Worm (Caenorhabditis elegans): Measurements from ENCODE around the gene str-246.

str-246 gene

DNA sequence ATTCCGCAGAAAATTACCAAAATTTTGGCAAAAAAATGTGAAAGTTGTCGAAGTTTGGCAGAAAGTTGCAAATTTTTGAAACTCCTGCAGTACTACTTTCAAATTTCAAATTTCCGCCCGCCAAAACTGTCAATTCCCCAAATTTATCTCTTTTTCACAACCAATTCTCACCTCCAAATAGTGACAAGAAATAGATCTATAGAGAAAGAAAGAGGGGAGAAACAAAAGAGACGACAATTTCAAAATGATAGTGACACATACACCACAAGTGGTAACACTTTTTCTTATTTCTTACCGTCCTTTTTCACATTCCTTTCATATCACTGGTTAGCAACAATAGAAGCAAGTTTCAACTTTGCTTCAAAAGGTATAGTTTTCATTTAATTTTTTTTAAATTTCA lies 6.5 kb downstream of the str-246 start:
- TF ChIP-seq ceh-36 (tag; optimal IDR thresholded peaks at IDR 0.05) (no peak), flt-1 (GFP tag; IDR thresholded peaks at IDR 0.05) (no peak), hmbx-1 (tag; optimal IDR thresholded peaks at IDR 0.05) (no peak), F13C5.2 (tag; optimal IDR thresholded peaks at IDR 0.05) (no peak), tra-4 (tag; optimal IDR thresholded peaks at IDR 0.05) (no peak), ceh-13 (GFP tag; optimal IDR thresholded peaks at IDR 0.05) (no peak), scrt-1 (GFP tag; IDR thresholded peaks at IDR 0.05) (no peak), pes-1 (GFP tag; IDR thresholded peaks at IDR 0.05) (no peak), sea-1 (GFP tag; conservative IDR thresholded peaks at IDR 0.05) (no peak), tbx-37 (GFP tag; conservative IDR thresholded peaks at IDR 0.05) (no peak), aly-1 (tag; optimal IDR thresholded peaks at IDR 0.05) (no peak)

DNA sequence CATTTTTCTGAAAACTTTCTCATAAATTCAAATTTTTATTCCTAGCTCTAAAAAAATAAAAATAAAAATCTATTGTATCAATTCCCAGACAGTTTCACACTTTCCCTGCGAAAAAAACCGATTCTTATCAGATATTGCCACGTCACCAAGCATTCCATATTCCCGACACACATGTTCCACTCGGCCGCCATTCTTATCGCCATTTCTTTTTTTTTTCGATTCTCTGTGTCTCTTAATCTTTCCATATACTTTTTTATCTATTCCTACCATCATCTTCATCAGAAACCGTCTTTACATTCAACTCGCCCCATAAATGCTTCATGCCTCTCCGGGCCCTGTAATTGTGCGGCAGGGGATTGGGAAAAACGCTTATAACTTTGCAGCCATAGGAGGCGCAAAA lies 9.9 kb downstream of the str-246 start:
- TF ChIP-seq tra-4 (tag; optimal IDR thresholded peaks at IDR 0.05): no peak
- no peak for TF ChIP-seq hnd-1 (tag; optimal IDR thresholded peaks at IDR 0.05)
- TF ChIP-seq B0310.2 (tag; optimal IDR thresholded peaks at IDR 0.05): no peak
- no peak for TF ChIP-seq sea-1 (GFP tag; conservative IDR thresholded peaks at IDR 0.05)
- no peak for TF ChIP-seq flt-1 (GFP tag; IDR thresholded peaks at IDR 0.05)
- TF ChIP-seq F13C5.2 (tag; optimal IDR thresholded peaks at IDR 0.05): no peak
- TF ChIP-seq hmbx-1 (tag; optimal IDR thresholded peaks at IDR 0.05): no peak
- TF ChIP-seq ceh-36 (tag; optimal IDR thresholded peaks at IDR 0.05): no peak
- TF ChIP-seq tbx-11 (GFP tag; IDR thresholded peaks at IDR 0.05): no peak
- TF ChIP-seq scrt-1 (GFP tag; IDR thresholded peaks at IDR 0.05): no peak
- no peak for TF ChIP-seq pes-1 (GFP tag; IDR thresholded peaks at IDR 0.05)
- no peak for TF ChIP-seq aly-1 (tag; optimal IDR thresholded peaks at IDR 0.05)
- TF ChIP-seq hmg-4 (GFP tag; optimal IDR thresholded peaks at IDR 0.05): no peak
- no peak for TF ChIP-seq ama-1 (optimal IDR thresholded peaks at IDR 0.05)
- no peak for TF ChIP-seq ceh-13 (GFP tag; optimal IDR thresholded peaks at IDR 0.05)
- no peak for TF ChIP-seq ets-7 (tag; optimal IDR thresholded peaks at IDR 0.05)

DNA sequence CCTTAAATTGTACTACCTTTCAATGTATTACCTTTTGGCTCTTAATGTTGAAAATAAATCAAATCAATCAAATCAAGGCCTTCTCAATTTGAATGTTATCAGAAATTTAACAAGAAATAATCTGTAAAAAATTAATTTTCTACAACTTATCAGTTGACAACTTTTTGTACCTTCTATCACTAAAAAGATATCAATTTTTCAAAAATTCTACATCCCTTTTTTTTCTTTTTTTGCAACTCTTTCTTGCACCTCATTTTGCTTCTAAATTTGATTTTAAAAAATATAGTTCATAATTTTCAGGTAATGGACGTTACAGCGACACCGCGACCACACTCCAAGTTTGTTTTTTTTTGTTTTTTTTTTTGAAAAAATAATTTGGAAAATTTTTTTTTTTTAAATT lies 10.7 kb downstream of the str-246 start, which contains the start of gene W09D6.5:
W09D6.5 (plus strand) TSS at position 301 of the 400 bp plus-strand sequence.
- TF ChIP-seq ets-7 (tag; optimal IDR thresholded peaks at IDR 0.05): no peak
- TF ChIP-seq hmg-4 (GFP tag; optimal IDR thresholded peaks at IDR 0.05): no peak
- no peak for TF ChIP-seq hnd-1 (tag; optimal IDR thresholded peaks at IDR 0.05)
- no peak for TF ChIP-seq scrt-1 (GFP tag; IDR thresholded peaks at IDR 0.05)
- TF ChIP-seq tbx-37 (GFP tag; conservative IDR thresholded peaks at IDR 0.05): no peak
- TF ChIP-seq pes-1 (GFP tag; IDR thresholded peaks at IDR 0.05): no peak
- TF ChIP-seq ceh-36 (tag; optimal IDR thresholded peaks at IDR 0.05): no peak
- no peak for TF ChIP-seq sea-1 (GFP tag; conservative IDR thresholded peaks at IDR 0.05)

DNA sequence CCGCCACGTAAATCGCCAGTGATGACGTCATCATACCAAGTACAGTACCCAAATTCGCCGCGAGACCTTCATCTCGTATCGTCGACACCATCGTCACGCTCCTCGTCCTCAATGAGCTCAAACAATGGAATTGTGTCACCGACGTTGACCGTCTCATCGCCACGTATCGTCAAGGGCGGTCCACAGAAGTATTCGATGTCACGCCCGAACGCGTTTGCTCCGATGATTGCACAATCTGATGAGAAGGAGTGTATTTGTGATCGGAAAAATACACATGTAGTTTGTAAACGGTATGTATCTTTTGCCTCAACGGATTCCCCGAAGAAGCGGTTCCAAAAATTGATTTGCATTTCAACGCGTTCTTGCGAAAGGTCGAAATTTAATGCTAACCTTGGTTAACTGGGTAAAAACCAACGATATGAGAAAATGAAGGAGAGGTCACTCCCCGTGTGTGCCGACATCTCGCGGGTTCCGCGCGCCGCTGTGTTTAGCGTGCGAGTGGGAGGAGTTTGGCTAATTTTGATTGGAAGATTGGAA lies 12.7 kb downstream of the str-246 start:
- TF ChIP-seq hmbx-1 (tag; optimal IDR thresholded peaks at IDR 0.05) (no peak), tbx-37 (GFP tag; conservative IDR thresholded peaks at IDR 0.05) (no peak), hnd-1 (tag; optimal IDR thresholded peaks at IDR 0.05) (no peak), pes-1 (GFP tag; IDR thresholded peaks at IDR 0.05) (0 out of 2 replicates have a peak, but pooled peaks have one; percentile 38), F13C5.2 (tag; optimal IDR thresholded peaks at IDR 0.05) (peak; percentile 33), ama-1 (optimal IDR thresholded peaks at IDR 0.05) (peak; percentile 84)

DNA sequence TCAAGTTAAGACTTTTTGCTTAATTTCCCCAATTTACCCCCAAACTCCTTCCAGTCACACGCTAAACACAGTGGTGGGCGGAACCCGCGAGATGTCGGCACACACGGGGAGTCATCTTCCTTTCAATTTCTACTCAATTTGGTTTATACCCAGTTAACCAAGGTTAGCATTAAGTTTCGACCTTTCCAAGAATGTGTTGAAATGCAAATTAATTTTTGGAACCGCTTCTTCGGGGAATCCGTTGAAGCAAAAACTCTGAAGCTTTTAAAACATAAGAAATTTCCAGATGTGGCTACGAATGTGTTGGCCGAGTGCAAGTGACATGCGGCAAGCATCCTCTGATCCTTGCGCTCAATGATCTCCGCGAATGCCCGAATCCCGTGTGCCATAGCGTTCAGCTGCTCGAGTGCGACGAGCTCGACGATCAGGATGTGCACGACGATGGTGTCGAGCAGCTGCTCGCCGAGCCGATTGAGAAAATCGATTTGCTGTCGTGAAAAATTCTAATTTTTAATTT lies 13.4 kb downstream of the str-246 start:
- TF ChIP-seq ama-1 (optimal IDR thresholded peaks at IDR 0.05) (peak; percentile 46), hmbx-1 (tag; optimal IDR thresholded peaks at IDR 0.05) (no peak)

DNA sequence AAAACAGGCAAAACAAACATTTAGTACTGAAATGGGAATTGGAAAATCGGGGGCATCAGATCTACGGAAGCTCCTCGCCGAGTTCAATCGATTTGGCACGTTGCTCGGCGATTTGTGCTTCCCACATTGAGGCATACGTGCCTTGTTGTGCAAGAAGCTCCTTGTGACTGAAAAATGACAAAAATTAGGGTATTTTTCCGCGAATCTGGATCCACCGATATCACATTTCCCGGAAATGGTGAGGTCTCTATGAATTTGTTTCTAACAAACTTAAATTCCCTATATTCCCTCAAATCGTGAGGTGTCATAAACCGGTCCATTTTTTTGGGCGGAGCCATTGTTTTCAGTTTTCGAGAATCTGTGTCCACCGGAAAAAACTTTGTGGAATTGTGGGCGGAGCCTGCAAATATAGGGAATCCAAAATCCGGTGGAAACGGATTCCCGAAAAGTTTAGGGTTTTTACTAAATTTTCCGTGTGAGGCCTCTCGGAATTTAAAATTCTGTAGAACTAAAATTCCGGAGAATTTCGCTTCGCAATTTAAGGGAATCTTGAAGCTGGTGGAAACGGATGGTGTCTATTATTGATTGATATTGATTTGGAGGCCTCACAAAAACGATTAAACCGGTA lies 14.3 kb downstream of the str-246 start:
- TF ChIP-seq ceh-13 (GFP tag; optimal IDR thresholded peaks at IDR 0.05): peak; percentile 56
- no peak for TF ChIP-seq ama-1 (optimal IDR thresholded peaks at IDR 0.05)
- peak; percentile 4 for TF ChIP-seq hnd-1 (tag; optimal IDR thresholded peaks at IDR 0.05)
- no peak for TF ChIP-seq tbx-37 (GFP tag; conservative IDR thresholded peaks at IDR 0.05)
- no peak for TF ChIP-seq hmg-4 (GFP tag; optimal IDR thresholded peaks at IDR 0.05)
- no peak for TF ChIP-seq aly-1 (tag; optimal IDR thresholded peaks at IDR 0.05)
- TF ChIP-seq tra-4 (tag; optimal IDR thresholded peaks at IDR 0.05): no peak
- TF ChIP-seq pes-1 (GFP tag; IDR thresholded peaks at IDR 0.05): peak; percentile 62; the same call in 1 of the 2 replicates
- peak; percentile 65 for TF ChIP-seq ets-7 (tag; optimal IDR thresholded peaks at IDR 0.05)
- no peak for TF ChIP-seq flt-1 (GFP tag; IDR thresholded peaks at IDR 0.05)

DNA sequence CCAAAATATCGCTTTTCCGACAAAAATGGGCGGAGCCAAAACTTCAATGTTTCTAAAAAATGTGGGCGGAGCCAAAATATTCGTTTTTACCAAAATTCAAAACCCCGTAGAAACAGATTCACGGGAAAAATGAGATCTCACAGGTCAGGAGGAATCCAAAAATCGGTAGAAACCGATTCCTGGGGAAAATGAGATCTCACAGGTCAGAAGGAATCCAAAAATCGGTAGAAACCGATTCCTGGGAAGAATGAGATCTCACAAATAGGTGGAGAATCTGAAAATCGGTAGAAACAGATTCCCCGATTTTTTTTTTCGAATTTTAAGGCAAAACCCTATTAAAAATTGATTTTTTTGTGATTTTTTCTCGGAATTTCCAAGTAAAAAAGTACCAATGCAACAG lies 16.0 kb downstream of the str-246 start:
- peak; percentile 69 for TF ChIP-seq pes-1 (GFP tag; IDR thresholded peaks at IDR 0.05)
- TF ChIP-seq tbx-37 (GFP tag; conservative IDR thresholded peaks at IDR 0.05): no peak; the same call in 1 of the 2 replicates

DNA sequence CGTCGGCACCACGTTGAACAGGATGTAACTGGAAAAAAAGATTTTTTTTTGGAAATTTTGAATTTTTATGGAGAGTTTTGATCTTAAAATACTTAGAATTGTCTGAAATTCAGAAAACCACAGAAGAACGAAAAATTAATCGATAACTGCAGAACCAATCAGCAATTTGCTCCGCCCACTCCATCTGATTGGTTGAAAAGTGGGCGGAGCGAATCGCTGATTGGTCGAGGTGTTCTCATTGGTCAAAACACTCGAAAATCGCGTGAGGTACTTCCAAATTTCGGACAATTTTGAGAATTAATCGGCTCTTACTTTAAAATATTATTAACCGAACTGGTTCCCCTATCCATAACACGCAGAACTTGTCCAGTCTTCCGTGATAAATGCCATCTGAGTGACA lies 18.2 kb downstream of the str-246 start:
- TF ChIP-seq scrt-1 (GFP tag; IDR thresholded peaks at IDR 0.05) (no peak), tbx-11 (GFP tag; IDR thresholded peaks at IDR 0.05) (no peak), hmbx-1 (tag; optimal IDR thresholded peaks at IDR 0.05) (no peak), ama-1 (optimal IDR thresholded peaks at IDR 0.05) (no peak), ceh-13 (GFP tag; optimal IDR thresholded peaks at IDR 0.05) (no peak), pes-1 (GFP tag; IDR thresholded peaks at IDR 0.05) (no peak), flt-1 (GFP tag; IDR thresholded peaks at IDR 0.05) (no peak), tra-4 (tag; optimal IDR thresholded peaks at IDR 0.05) (no peak), aly-1 (tag; optimal IDR thresholded peaks at IDR 0.05) (no peak), hnd-1 (tag; optimal IDR thresholded peaks at IDR 0.05) (no peak), ets-7 (tag; optimal IDR thresholded peaks at IDR 0.05) (no peak), B0310.2 (tag; optimal IDR thresholded peaks at IDR 0.05) (no peak)
